Worm (Caenorhabditis elegans) whole organism, late embryonic: ENCODE measurements around the gene cyn-2.

Experiments used
- C08G9.2 ChIP-seq: sonication (generic microtip); optimal IDR thresholded peaks from 2 replicates; lab custom pipeline; 2016; ENCODE audit warnings: mild to moderate bottlenecking, missing genetic modification characterization, moderate library complexity, missing compliant biosample characterization
- K02D7.2 ChIP-seq: sonication (generic microtip); optimal IDR thresholded peaks from 2 replicates; lab custom pipeline; 2017; ENCODE audit warnings: mild to moderate bottlenecking, missing genetic modification characterization, missing compliant biosample characterization
- K09A11.1 ChIP-seq: sonication (generic microtip); optimal IDR thresholded peaks from 2 replicates; lab custom pipeline; 2017; ENCODE audit warnings: antibody characterized with exemption, mild to moderate bottlenecking, missing genetic modification characterization, missing compliant biosample characterization; ENCODE audit not compliant: insufficient read depth
- ceh-14 ChIP-seq: sonication (generic microtip); optimal IDR thresholded peaks from 2 replicates; lab custom pipeline; 2016; ENCODE audit warnings: missing genotype, missing genetic modification characterization, missing compliant biosample characterization
- ceh-19 ChIP-seq: fragments of 200-800 bp; sonication (Bioruptor generic); optimal IDR thresholded peaks from 2 replicates; lab custom pipeline; 2018; ENCODE audit warnings: mild to moderate bottlenecking, missing genetic modification characterization, missing compliant biosample characterization
- ceh-24 ChIP-seq: sonication (generic microtip); optimal IDR thresholded peaks from 2 replicates; lab custom pipeline; 2016; ENCODE audit warnings: mild to moderate bottlenecking, missing genetic modification characterization, missing compliant biosample characterization
- ceh-30 ChIP-seq: fragments of 150-350 bp; optimal IDR thresholded peaks from 2 replicates; lab custom pipeline; 2014; ENCODE audit warnings: missing biosample characterization, missing genetic modification characterization
- ceh-31 ChIP-seq: sonication (generic microtip); optimal IDR thresholded peaks from 2 replicates; lab custom pipeline; 2016; ENCODE audit warnings: missing genetic modification characterization, missing compliant biosample characterization
- ceh-34 ChIP-seq: sonication (generic microtip); optimal IDR thresholded peaks from 2 replicates; lab custom pipeline; 2016; ENCODE audit warnings: mild to moderate bottlenecking, missing genetic modification characterization, missing compliant biosample characterization
- ceh-45 ChIP-seq: fragments of 200-800 bp; sonication (Bioruptor generic); IDR thresholded peaks from 2 replicates; pipeline ENCODE4 v1.3.6; 2022; ENCODE audit warnings: missing genetic modification reagents, missing genetic modification characterization, missing compliant biosample characterization
- ceh-6 ChIP-seq: fragments of 200-800 bp; sonication (Bioruptor generic); optimal IDR thresholded peaks from 2 replicates; lab custom pipeline; 2018; ENCODE audit warnings: mild to moderate bottlenecking, missing genetic modification characterization, missing compliant biosample characterization
- ceh-9 ChIP-seq: sonication (generic microtip); optimal IDR thresholded peaks from 2 replicates; lab custom pipeline; 2016; ENCODE audit warnings: mild to moderate bottlenecking, missing genetic modification characterization, inconsistent platforms, missing compliant biosample characterization
- che-1 ChIP-seq: sonication (generic microtip); optimal IDR thresholded peaks from 2 replicates; lab custom pipeline; 2016; ENCODE audit warnings: mild to moderate bottlenecking, missing genetic modification characterization, missing compliant biosample characterization
- dmd-4 ChIP-seq: sonication (generic microtip); optimal IDR thresholded peaks from 2 replicates; lab custom pipeline; 2016; ENCODE audit warnings: borderline replicate concordance, missing genetic modification characterization, missing compliant biosample characterization
- elt-2 ChIP-seq: sonication (generic microtip); optimal IDR thresholded peaks from 2 replicates; lab custom pipeline; 2016; ENCODE audit warnings: missing genetic modification reagents, missing genetic modification characterization, missing compliant biosample characterization
- hlh-13 ChIP-seq: fragments of 200-800 bp; sonication (Bioruptor generic); optimal IDR thresholded peaks from 2 replicates; lab custom pipeline; 2018; ENCODE audit warnings: mild to moderate bottlenecking, missing genetic modification characterization, missing compliant biosample characterization
- hlh-30 ChIP-seq: sonication (generic microtip); optimal IDR thresholded peaks from 2 replicates; lab custom pipeline; 2017; ENCODE audit warnings: antibody characterized with exemption, missing genetic modification characterization, missing compliant biosample characterization; ENCODE audit not compliant: insufficient read depth
- hlh-8 ChIP-seq: sonication (generic microtip); optimal IDR thresholded peaks from 2 replicates; lab custom pipeline; 2016; ENCODE audit warnings: missing genotype, missing genetic modification characterization, missing compliant biosample characterization
- lin-11 ChIP-seq: fragments of 200-800 bp; sonication (Bioruptor generic); optimal IDR thresholded peaks from 2 replicates; lab custom pipeline; 2018; ENCODE audit warnings: mild to moderate bottlenecking, missing genetic modification characterization, missing compliant biosample characterization
- madf-2 ChIP-seq: sonication (generic microtip); optimal IDR thresholded peaks from 2 replicates; lab custom pipeline; 2017; ENCODE audit warnings: missing genetic modification characterization, missing compliant biosample characterization
- npax-4 ChIP-seq: sonication (generic microtip); optimal IDR thresholded peaks from 2 replicates; lab custom pipeline; 2016; ENCODE audit warnings: missing genetic modification characterization, missing compliant biosample characterization
- odd-2 ChIP-seq: sonication (generic microtip); optimal IDR thresholded peaks from 2 replicates; lab custom pipeline; 2017; ENCODE audit warnings: antibody characterized with exemption, mild to moderate bottlenecking, missing genetic modification characterization, missing compliant biosample characterization
- pag-3 ChIP-seq: sonication (generic microtip); optimal IDR thresholded peaks from 2 replicates; lab custom pipeline; 2016; ENCODE audit warnings: missing compliant biosample characterization, missing genetic modification characterization, borderline replicate concordance
- pat-9 ChIP-seq: fragments of 200-800 bp; sonication (Bioruptor generic); optimal IDR thresholded peaks from 2 replicates; lab custom pipeline; 2018; ENCODE audit warnings: mild to moderate bottlenecking, missing genetic modification characterization, moderate library complexity, missing compliant biosample characterization
- pax-1 ChIP-seq: fragments of 150-350 bp; optimal IDR thresholded peaks from 2 replicates; lab custom pipeline; 2014; ENCODE audit warnings: missing biosample characterization, missing genetic modification characterization
- pha-4 ChIP-seq: fragments of 150-350 bp; optimal IDR thresholded peaks from 2 replicates; lab custom pipeline; 2018; ENCODE audit warnings: missing biosample characterization, missing genetic modification reagents, missing genetic modification characterization
- rnt-1 ChIP-seq: sonication (generic microtip); optimal IDR thresholded peaks from 2 replicates; lab custom pipeline; 2016; ENCODE audit warnings: missing genetic modification characterization, missing compliant biosample characterization
- syd-9 ChIP-seq: sonication (generic microtip); optimal IDR thresholded peaks from 2 replicates; lab custom pipeline; 2016; ENCODE audit warnings: mild to moderate bottlenecking, missing genetic modification characterization, moderate library complexity, missing compliant biosample characterization
- tbx-2 ChIP-seq: sonication (generic microtip); optimal IDR thresholded peaks from 2 replicates; lab custom pipeline; 2016; ENCODE audit warnings: missing genetic modification characterization, missing compliant biosample characterization
- ttx-3 ChIP-seq: sonication (generic microtip); optimal IDR thresholded peaks from 2 replicates; lab custom pipeline; 2016; ENCODE audit warnings: missing genetic modification reagents, missing genetic modification characterization, missing compliant biosample characterization
- ztf-16 ChIP-seq: sonication (generic microtip); optimal IDR thresholded peaks from 2 replicates; lab custom pipeline; 2017; ENCODE audit warnings: missing genetic modification characterization, missing compliant biosample characterization

cyn-2 gene

ce11 chrIII:13733833-13734232 is 41.4 kb downstream of the cyn-2 start:
- TF ChIP-seq ceh-45 (GFP tag; lab: Robert Waterston, UW) = no peak
- peak; percentile 79 for TF ChIP-seq elt-2 (tag; lab: Kevin White, UChicago)
- TF ChIP-seq, all 69 proteins: peak for 1

- TF ChIP-seq tbx-2 (tag; lab: Kevin White, UChicago) (no peak), ttx-3 (tag; lab: Kevin White, UChicago) (no peak), pha-4 (tag; lab: Kevin White, UChicago) (no peak), odd-2 (tag; lab: Kevin White, UChicago) (no peak), C08G9.2 (tag; lab: Kevin White, UChicago) (no peak), npax-4 (tag; lab: Kevin White, UChicago) (no peak), rnt-1 (tag; lab: Kevin White, UChicago) (no peak), pax-1 (no peak), ceh-14 (tag; lab: Kevin White, UChicago) (no peak), ceh-19 (no peak), madf-2 (tag; lab: Kevin White, UChicago) (no peak), lin-11 (tag; lab: Kevin White, UChicago) (no peak), hlh-8 (tag; lab: Kevin White, UChicago) (no peak), ztf-16 (tag; lab: Kevin White, UChicago) (no peak), syd-9 (tag; lab: Kevin White, UChicago) (no peak), pat-9 (no peak), K02D7.2 (tag; lab: Kevin White, UChicago) (no peak), ceh-6 (GFP tag; lab: Kevin White, UChicago) (no peak), ceh-9 (no peak), elt-2 (tag; lab: Kevin White, UChicago) (no peak)
Measured at ce11 chrIII:13735008-13735407, 42.5 kb downstream of the cyn-2 start, which contains the start of gene W06F12.3. Gene W06F12.3, plus strand, starts transcription at chrIII:13735030.

ce11 chrIII:13741410-13741809 is 48.9 kb downstream of the cyn-2 start:
- TF ChIP-seq K09A11.1 (tag; lab: Kevin White, UChicago) (no peak), dmd-4 (tag; lab: Kevin White, UChicago) (no peak), ceh-31 (tag; lab: Kevin White, UChicago) (no peak), hlh-30 (tag; lab: Kevin White, UChicago) (no peak), hlh-13 (GFP tag; lab: Kevin White, UChicago) (no peak), ceh-34 (tag; lab: Kevin White, UChicago) (no peak), lin-11 (tag; lab: Kevin White, UChicago) (no peak), ceh-30 (no peak), che-1 (no peak), ceh-24 (no peak), madf-2 (tag; lab: Kevin White, UChicago) (no peak)

DNA sequence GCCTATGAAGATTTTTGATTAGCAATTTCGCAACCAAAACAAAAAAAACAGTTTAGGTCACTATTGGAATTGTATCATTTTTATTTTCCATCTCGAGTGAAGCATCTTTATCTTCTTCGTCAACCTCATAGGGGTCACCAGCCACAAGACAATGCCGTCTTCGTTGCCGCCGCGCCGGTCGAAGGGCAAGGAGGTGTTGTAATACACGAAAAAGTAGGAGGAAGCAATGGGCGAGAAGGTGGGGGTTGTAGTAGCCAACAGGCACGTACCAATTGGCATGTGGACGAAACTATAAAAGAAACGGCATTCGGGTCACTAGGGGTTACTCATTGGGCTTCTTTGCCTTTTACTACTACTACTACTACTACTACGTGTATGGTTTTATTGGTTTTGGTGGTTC is 49.6 kb downstream of the cyn-2 start:
- TF ChIP-seq pag-3 (tag; lab: Kevin White, UChicago) = no peak
